Worm (Caenorhabditis elegans) whole organism, L2 larva: ENCODE data around the gene stn-2.

Experiments
- C34F6.9 ChIP-seq: fragments of 150-350 bp; optimal IDR thresholded peaks from 2 replicates; lab custom pipeline; 2014; ENCODE audit warnings: missing biosample characterization, missing genetic modification characterization
- R02D3.7 ChIP-seq: fragments of 150-350 bp; optimal IDR thresholded peaks from 2 replicates; lab custom pipeline; 2014; ENCODE audit warnings: missing biosample characterization, missing genetic modification characterization
- Y55F3AM.14 ChIP-seq: fragments of 200-800 bp; sonication (Bioruptor generic); optimal IDR thresholded peaks from 2 replicates; lab custom pipeline; 2018; ENCODE audit warnings: mild to moderate bottlenecking, missing genetic modification characterization, missing compliant biosample characterization
- ZK546.5 ChIP-seq: sonication (generic microtip); optimal IDR thresholded peaks from 2 replicates; lab custom pipeline; 2017; ENCODE audit warnings: missing biosample characterization, missing genetic modification characterization
- alr-1 ChIP-seq: fragments of 150-350 bp; optimal IDR thresholded peaks from 2 replicates; lab custom pipeline; 2014; ENCODE audit warnings: missing biosample characterization, missing genetic modification characterization
- ama-1 ChIP-seq: fragments of 150-350 bp; optimal IDR thresholded peaks from 2 replicates; lab custom pipeline; 2018; ENCODE audit warnings: inconsistent platforms
- blmp-1 ChIP-seq: sonication (generic microtip); optimal IDR thresholded peaks from 2 replicates; lab custom pipeline; 2017; ENCODE audit warnings: missing genetic modification characterization, mild to moderate bottlenecking, missing compliant biosample characterization, antibody characterized with exemption, moderate library complexity; ENCODE audit not compliant: insufficient read depth
- ceh-16 ChIP-seq: fragments of 150-350 bp; optimal IDR thresholded peaks from 2 replicates; lab custom pipeline; 2014; ENCODE audit warnings: missing biosample characterization, missing genetic modification characterization
- ceh-82 ChIP-seq: fragments of 150-350 bp; optimal IDR thresholded peaks from 2 replicates; lab custom pipeline; 2014; ENCODE audit warnings: missing biosample characterization, missing genetic modification characterization
- crh-2 ChIP-seq: sonication (generic microtip); optimal IDR thresholded peaks from 2 replicates; lab custom pipeline; 2017; ENCODE audit warnings: missing biosample characterization, missing genetic modification characterization
- egl-27 ChIP-seq: sonication (generic microtip); optimal IDR thresholded peaks from 3 replicates; lab custom pipeline; 2017; ENCODE audit warnings: missing biosample characterization, missing genetic modification reagents, missing genetic modification characterization
- fos-1 ChIP-seq: fragments of 150-350 bp; optimal IDR thresholded peaks from 2 replicates; lab custom pipeline; 2014; ENCODE audit warnings: missing biosample characterization, missing genetic modification characterization
- gmeb-1 ChIP-seq: fragments of 150-350 bp; optimal IDR thresholded peaks from 2 replicates; lab custom pipeline; 2014; ENCODE audit warnings: missing biosample characterization, missing genetic modification characterization
- lin-13 ChIP-seq: fragments of 150-350 bp; optimal IDR thresholded peaks from 2 replicates; lab custom pipeline; 2014; ENCODE audit warnings: missing biosample characterization, missing genetic modification reagents, missing genetic modification characterization
- lin-39 ChIP-seq: fragments of 150-350 bp; optimal IDR thresholded peaks from 2 replicates; lab custom pipeline; 2014; ENCODE audit warnings: missing biosample characterization, missing genetic modification reagents, missing genetic modification characterization
- lsy-2 ChIP-seq, 2 experiments: fragments of 150-350 bp in 1 of 2; sonication (generic microtip) in 1 of 2; optimal IDR thresholded peaks; 2 replicates each; lab custom pipeline; 2014 to 2017; ENCODE audit warnings: missing biosample characterization in 2 of 2, missing genetic modification characterization in 2 of 2
- mab-5 ChIP-seq: fragments of 150-350 bp; optimal IDR thresholded peaks from 2 replicates; lab custom pipeline; 2014; ENCODE audit warnings: missing biosample characterization, missing genetic modification characterization
- mdl-1 ChIP-seq, 2 experiments: fragments of 150-350 bp in 1 of 2; sonication (generic microtip) in 1 of 2; optimal IDR thresholded peaks; 2 replicates each; lab custom pipeline; 2017; ENCODE audit warnings: missing biosample characterization in 2 of 2, missing genetic modification characterization in 2 of 2
- nhr-11 ChIP-seq: fragments of 150-350 bp; optimal IDR thresholded peaks from 2 replicates; lab custom pipeline; 2014; ENCODE audit warnings: missing biosample characterization, missing genetic modification characterization
- nhr-129 ChIP-seq: fragments of 150-350 bp; optimal IDR thresholded peaks from 2 replicates; lab custom pipeline; 2014; ENCODE audit warnings: missing biosample characterization, missing genetic modification characterization
- nhr-23 ChIP-seq: fragments of 150-350 bp; optimal IDR thresholded peaks from 2 replicates; lab custom pipeline; 2014; ENCODE audit warnings: missing biosample characterization, missing genetic modification reagents, missing genetic modification characterization
- nhr-237 ChIP-seq: fragments of 150-350 bp; optimal IDR thresholded peaks from 2 replicates; lab custom pipeline; 2014; ENCODE audit warnings: missing biosample characterization, missing genetic modification characterization
- nhr-6 ChIP-seq: fragments of 150-350 bp; optimal IDR thresholded peaks from 2 replicates; lab custom pipeline; 2014; ENCODE audit warnings: missing biosample characterization, missing genetic modification characterization
- sem-4 ChIP-seq: fragments of 150-350 bp; optimal IDR thresholded peaks from 2 replicates; lab custom pipeline; 2014; ENCODE audit warnings: missing biosample characterization, missing genetic modification reagents, missing genetic modification characterization
- skn-1 ChIP-seq: sonication (generic microtip); optimal IDR thresholded peaks from 2 replicates; lab custom pipeline; 2017; ENCODE audit warnings: missing biosample characterization, missing genetic modification characterization
- unc-55 ChIP-seq: fragments of 150-350 bp; sonication (generic microtip); optimal IDR thresholded peaks from 3 replicates; lab custom pipeline; 2014; ENCODE audit warnings: missing biosample characterization, missing genetic modification reagents, missing genetic modification characterization
- zag-1 ChIP-seq: fragments of 150-350 bp; optimal IDR thresholded peaks from 2 replicates; lab custom pipeline; 2014; ENCODE audit warnings: missing biosample characterization, missing genetic modification characterization
- ztf-1 ChIP-seq: fragments of 200-800 bp; sonication (Bioruptor generic); conservative IDR thresholded peaks from 2 replicates; pipeline ENCODE4 v1.3.6; 2022; ENCODE audit warnings: missing genetic modification characterization, missing compliant biosample characterization
- ztf-4 ChIP-seq: fragments of 150-350 bp; optimal IDR thresholded peaks from 2 replicates; lab custom pipeline; 2014; ENCODE audit warnings: missing biosample characterization, missing genetic modification characterization

Gene stn-2

ce11 chrX:7678437-7679139, 1.8 kb downstream of the stn-2 start:
- TF ChIP-seq sem-4 (tag; lab: Kevin White, UChicago), result no peak
- peak; percentile 21 for TF ChIP-seq zag-1 (tag; lab: Kevin White, UChicago)
- TF ChIP-seq mdl-1 (tag; optimal IDR thresholded peaks at IDR 0.05; lab: Kevin White, UChicago), result peak in 1 of 2 experiments; percentile 17
- TF ChIP-seq C34F6.9 (tag; lab: Kevin White, UChicago), result peak; percentile 21
- TF ChIP-seq ZK546.5 (tag; lab: Kevin White, UChicago), result no peak
- peak in 1 of 2 experiments; percentile 11 for TF ChIP-seq lsy-2 (tag; optimal IDR thresholded peaks at IDR 0.05; lab: Kevin White, UChicago)
- TF ChIP-seq unc-55 (GFP tag; lab: Kevin White, UChicago), result peak; percentile 84
- TF ChIP-seq nhr-6 (tag; lab: Kevin White, UChicago), result no peak
- peak; percentile 44 for TF ChIP-seq crh-2 (tag; lab: Kevin White, UChicago)
- TF ChIP-seq alr-1, result peak; percentile 20

- TF ChIP-seq lsy-2 (tag; optimal IDR thresholded peaks at IDR 0.05; lab: Kevin White, UChicago) (no peak), C34F6.9 (tag; lab: Kevin White, UChicago) (no peak), unc-55 (GFP tag; lab: Kevin White, UChicago) (peak; percentile 32)
Measured at ce11 chrX:7674871-7675270, 5.5 kb downstream of the stn-2 start.

ce11 chrX:7672693-7673092, 7.7 kb downstream of the stn-2 start, which contains the start of gene F27D9.2:
Gene F27D9.2, plus strand, starts transcription at chrX:7672993.
- TF ChIP-seq crh-2 (tag; lab: Kevin White, UChicago), result no peak
- TF ChIP-seq unc-55 (GFP tag; lab: Kevin White, UChicago), result no peak
- no peak for TF ChIP-seq nhr-129 (tag; lab: Kevin White, UChicago)
- TF ChIP-seq nhr-23 (tag; lab: Kevin White, UChicago), result no peak
- TF ChIP-seq nhr-11 (tag; lab: Kevin White, UChicago), result no peak
- TF ChIP-seq egl-27, result no peak
- TF ChIP-seq Y55F3AM.14 (GFP tag; lab: Kevin White, UChicago), result no peak
- no peak for TF ChIP-seq ztf-4 (tag; lab: Kevin White, UChicago)
- TF ChIP-seq R02D3.7 (tag; lab: Kevin White, UChicago), result no peak
- TF ChIP-seq lin-13 (GFP tag; lab: Kevin White, UChicago), result no peak
- no peak for TF ChIP-seq skn-1 (tag; lab: Kevin White, UChicago)
- no peak for TF ChIP-seq ama-1 (lab: Kevin White, UChicago)
- no peak for TF ChIP-seq ceh-82
- no peak for TF ChIP-seq ztf-1
- TF ChIP-seq mab-5, result no peak
- no peak for TF ChIP-seq sem-4 (tag; lab: Kevin White, UChicago)

- no peak for TF ChIP-seq ceh-16 (tag; lab: Kevin White, UChicago)
- TF ChIP-seq blmp-1, result no peak
- TF ChIP-seq nhr-129 (tag; lab: Kevin White, UChicago), result no peak
- no peak for TF ChIP-seq alr-1
- no peak for TF ChIP-seq mab-5
- TF ChIP-seq unc-55 (GFP tag; lab: Kevin White, UChicago), result no peak
- no peak for TF ChIP-seq nhr-237 (tag; lab: Kevin White, UChicago)
- TF ChIP-seq lin-39, result no peak
Measured at ce11 chrX:7670655-7671054, 9.8 kb downstream of the stn-2 start, which contains the start of gene F27D9.7. Gene F27D9.7, minus strand, starts transcription at chrX:7670755.

- TF ChIP-seq zag-1 (tag; lab: Kevin White, UChicago) (no peak), fos-1 (tag; lab: Kevin White, UChicago) (peak; percentile 32), crh-2 (tag; lab: Kevin White, UChicago) (peak; percentile 14), ceh-16 (tag; lab: Kevin White, UChicago) (no peak)
Measured at ce11 chrX:7667394-7668089, 12.9 kb downstream of the stn-2 start, which contains the start of gene F27D9.13. Gene F27D9.13, minus strand, starts transcription at chrX:7667444.

ce11 chrX:7665401-7665800, 15.0 kb downstream of the stn-2 start:
- peak; percentile 49 for TF ChIP-seq blmp-1
- TF ChIP-seq gmeb-1 (tag; lab: Kevin White, UChicago), result no peak
